Fruit fly (Drosophila melanogaster): Measurements from ENCODE around the gene CG34174.
A peak's percentile ranks its signal among the peaks of the same experiment; 100 is the strongest.

The CG34174 gene

DNA sequence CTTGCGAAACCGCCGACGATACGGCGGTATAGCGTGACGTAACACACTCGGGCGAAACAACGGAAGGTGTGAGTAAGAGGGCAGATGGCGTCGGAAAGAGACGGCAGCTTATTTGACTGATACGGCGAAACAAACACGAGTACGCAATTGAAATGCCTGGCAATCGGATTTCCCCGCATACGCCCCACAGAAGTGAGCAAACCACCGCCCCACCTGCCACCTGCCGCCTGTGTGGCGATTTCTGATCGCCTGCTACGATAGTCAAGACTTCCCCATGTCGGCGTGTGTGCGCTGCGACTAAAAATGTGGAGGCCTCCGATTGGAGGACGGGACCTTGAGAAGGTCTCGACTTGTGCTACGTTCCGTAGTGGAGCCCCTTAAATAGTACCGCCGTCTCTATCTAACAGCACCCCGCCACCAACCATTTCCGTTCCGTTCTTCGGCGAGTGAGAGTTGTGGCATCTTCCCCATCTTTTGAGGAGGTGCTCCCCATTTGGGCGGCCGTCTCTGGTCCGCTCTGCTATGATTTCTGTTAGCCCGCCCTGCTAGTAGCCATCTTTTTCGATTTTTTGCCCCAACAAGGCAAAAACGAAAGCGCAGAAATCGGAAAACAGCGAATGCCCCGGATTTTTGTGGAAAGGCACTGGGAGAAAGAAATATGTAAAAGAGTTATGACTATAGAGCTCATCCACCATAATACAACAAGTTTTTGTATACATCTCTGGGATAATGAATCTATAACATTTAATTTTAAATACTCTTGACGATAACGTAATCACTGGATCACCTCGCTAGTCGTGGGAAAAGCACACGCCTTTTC, 15.2 kb upstream of the CG34174 start (continued):
- TF ChIP-seq CG6254 (GFP tag; optimal IDR thresholded peaks at IDR 0.05): peak; percentile 76
- TF ChIP-seq CG42726 (GFP tag; IDR thresholded peaks at IDR 0.05; ENCODE audit: partially characterized antibody): no peak
- no peak for TF ChIP-seq HLH4C (GFP tag; IDR thresholded peaks at IDR 0.05; ENCODE audit: partially characterized antibody)
- no peak for TF ChIP-seq dan (GFP tag; IDR thresholded peaks at IDR 0.05)
- no peak for TF ChIP-seq Lim3 (GFP tag; IDR thresholded peaks at IDR 0.05)
- peak; percentile 82 for TF ChIP-seq pho (GFP tag; optimal IDR thresholded peaks at IDR 0.05)
- peak; percentile 76 for TF ChIP-seq Mad (GFP tag; optimal IDR thresholded peaks at IDR 0.05)
- TF ChIP-seq Xrp1 (GFP tag; IDR thresholded peaks at IDR 0.05): no peak
- TF ChIP-seq psq (GFP tag; optimal IDR thresholded peaks at IDR 0.05): peak; percentile 66
- no peak for TF ChIP-seq Opbp (GFP tag; IDR thresholded peaks at IDR 0.05; ENCODE audit: partially characterized antibody)
- TF ChIP-seq caup (GFP tag; optimal IDR thresholded peaks at IDR 0.05; ENCODE audit: severe bottlenecking): peak; percentile 75
- TF ChIP-seq CG17186 (GFP tag; optimal IDR thresholded peaks at IDR 0.05): peak; percentile 36
- no peak for TF ChIP-seq Lpt (GFP tag; optimal IDR thresholded peaks at IDR 0.05)
- peak; percentile 88 for TF ChIP-seq dmrt99B (tag; optimal IDR thresholded peaks at IDR 0.05)
- TF ChIP-seq CG31224 (GFP tag; IDR thresholded peaks at IDR 0.05): no peak
- TF ChIP-seq Ptx1 (GFP tag; IDR thresholded peaks at IDR 0.05): no peak
- no peak for TF ChIP-seq hth (optimal IDR thresholded peaks at IDR 0.05)
- TF ChIP-seq CG12942 (GFP tag; optimal IDR thresholded peaks at IDR 0.05): peak; percentile 81
- peak; percentile 12 for TF ChIP-seq CG10431 (GFP tag; optimal IDR thresholded peaks at IDR 0.05)
- no peak for TF ChIP-seq CG6689 (GFP tag; IDR thresholded peaks at IDR 0.05)
- peak; percentile 85 for TF ChIP-seq CG9727 (GFP tag; optimal IDR thresholded peaks at IDR 0.05)
- TF ChIP-seq CG17912 (GFP tag; optimal IDR thresholded peaks at IDR 0.05): no peak
- TF ChIP-seq ase (GFP tag; IDR thresholded peaks at IDR 0.05): no peak
- TF ChIP-seq Rfx (GFP tag; IDR thresholded peaks at IDR 0.05): no peak
- TF ChIP-seq bcd (GFP tag; optimal IDR thresholded peaks at IDR 0.05): peak; percentile 86
- peak; percentile 41 for TF ChIP-seq Elba2 (GFP tag; optimal IDR thresholded peaks at IDR 0.05)
- TF ChIP-seq CG1602 (GFP tag; optimal IDR thresholded peaks at IDR 0.05): peak; percentile 86
- TF ChIP-seq luna (GFP tag; optimal IDR thresholded peaks at IDR 0.05): no peak
- peak; percentile 41 for TF ChIP-seq CG18011 (GFP tag; optimal IDR thresholded peaks at IDR 0.05)
- peak; percentile 57 for TF ChIP-seq zen (tag; optimal IDR thresholded peaks at IDR 0.05)
- TF ChIP-seq CG3065 (GFP tag; optimal IDR thresholded peaks at IDR 0.05): no peak
- peak; percentile 62 for TF ChIP-seq emc (GFP tag; optimal IDR thresholded peaks at IDR 0.05)
- no peak for TF ChIP-seq ato (GFP tag; IDR thresholded peaks at IDR 0.05; ENCODE audit: partially characterized antibody)
- TF ChIP-seq repo (GFP tag; optimal IDR thresholded peaks at IDR 0.05): peak; percentile 82
- peak; percentile 88 for TF ChIP-seq Antp (GFP tag; optimal IDR thresholded peaks at IDR 0.05)
- TF ChIP-seq CG4424 (GFP tag; optimal IDR thresholded peaks at IDR 0.05): peak; percentile 89
- TF ChIP-seq trh (GFP tag; optimal IDR thresholded peaks at IDR 0.05): peak; percentile 67
- TF ChIP-seq Mes4 (GFP tag; optimal IDR thresholded peaks at IDR 0.05): peak; percentile 85
- peak; percentile 89 for TF ChIP-seq phol (tag; optimal IDR thresholded peaks at IDR 0.05)
- TF ChIP-seq en (GFP tag; optimal IDR thresholded peaks at IDR 0.05): peak; percentile 82
- no peak for TF ChIP-seq ken (GFP tag; IDR thresholded peaks at IDR 0.05)
- peak; percentile 91 for TF ChIP-seq CG11504 (tag; optimal IDR thresholded peaks at IDR 0.05)
- no peak for TF ChIP-seq CG3726 (GFP tag; IDR thresholded peaks at IDR 0.05)
- TF ChIP-seq pros (GFP tag; optimal IDR thresholded peaks at IDR 0.05): peak; percentile 42
- TF ChIP-seq prd (optimal IDR thresholded peaks at IDR 0.05): no peak
- TF ChIP-seq prd (GFP tag; IDR thresholded peaks at IDR 0.05): no peak
- no peak for TF ChIP-seq bowl (GFP tag; IDR thresholded peaks at IDR 0.05)
- TF ChIP-seq CG13624 (GFP tag; optimal IDR thresholded peaks at IDR 0.05): peak; percentile 81
- peak; percentile 32 for TF ChIP-seq CG33557 (GFP tag; optimal IDR thresholded peaks at IDR 0.05)
- no peak for TF ChIP-seq H2.0 (GFP tag; IDR thresholded peaks at IDR 0.05)
- no peak for TF ChIP-seq E2f1 (GFP tag; IDR thresholded peaks at IDR 0.05)

All from whole organism, embryonic.